Fruit fly (Drosophila melanogaster) whole organism, embryonic: Measurements from ENCODE around the gene CG32373.
A peak's percentile ranks its signal among the peaks of the same experiment; 100 is the strongest.

ENCODE experiments used
- Ada2b ChIP-seq: fragments of 200-800 bp; sonication (Bioruptor generic); IDR thresholded peaks from 2 replicates; pipeline ENCODE4 v1.3.6; 2022; ENCODE audit warnings: missing biosample characterization, missing genetic modification characterization
- Aef1 ChIP-seq: fragments of 200-800 bp; sonication (Bioruptor generic); IDR thresholded peaks from 3 replicates; pipeline ENCODE4 v1.3.6; 2022; ENCODE audit warnings: missing biosample characterization, missing genetic modification characterization
- Asciz ChIP-seq: fragments of 200-800 bp; sonication (Bioruptor generic); optimal IDR thresholded peaks from 2 replicates; lab custom pipeline; 2017; ENCODE audit warnings: missing biosample characterization, mild to moderate bottlenecking, missing genetic modification characterization, missing genetic modification reagents
- Atf3 ChIP-seq: fragments of 200-800 bp; sonication (Bioruptor generic); optimal IDR thresholded peaks from 3 replicates; lab custom pipeline; 2016; ENCODE audit warnings: missing biosample characterization, missing genetic modification characterization
- C15 ChIP-seq: fragments of 200-800 bp; sonication (Bioruptor generic); IDR thresholded peaks from 3 replicates; pipeline ENCODE4 v1.3.6; 2022; ENCODE audit warnings: missing biosample characterization, missing genetic modification characterization
- CG11723 ChIP-seq: fragments of 200-800 bp; sonication (Bioruptor generic); optimal IDR thresholded peaks from 2 replicates; lab custom pipeline; 2017; ENCODE audit warnings: missing biosample characterization, mild to moderate bottlenecking, missing genetic modification characterization
- CG13894 ChIP-seq: fragments of 200-800 bp; sonication (Bioruptor generic); optimal IDR thresholded peaks from 3 replicates; lab custom pipeline; 2018; ENCODE audit warnings: missing biosample characterization, mild to moderate bottlenecking, missing genetic modification characterization, moderate library complexity
- CG14014 ChIP-seq: fragments of 200-800 bp; sonication (Bioruptor generic); IDR thresholded peaks from 2 replicates; pipeline ENCODE4 v1.3.6; 2022; ENCODE audit warnings: missing biosample characterization, missing genetic modification characterization
- CG14860 ChIP-seq: fragments of 200-800 bp; sonication (Bioruptor generic); IDR thresholded peaks from 3 replicates; pipeline ENCODE4 v1.3.6; 2022; ENCODE audit warnings: missing biosample characterization, missing genetic modification characterization; ENCODE audit not compliant: partially characterized antibody
- CG16815 ChIP-seq: fragments of 200-800 bp; sonication (Bioruptor generic); optimal IDR thresholded peaks from 3 replicates; lab custom pipeline; 2017; ENCODE audit warnings: missing biosample characterization, mild to moderate bottlenecking, missing genetic modification characterization
- CG1792 ChIP-seq: fragments of 200-800 bp; sonication (Bioruptor generic); optimal IDR thresholded peaks from 2 replicates; lab custom pipeline; 2016; ENCODE audit warnings: missing biosample characterization, missing genetic modification characterization
- CG4424 ChIP-seq: fragments of 200-800 bp; sonication (Bioruptor generic); optimal IDR thresholded peaks from 3 replicates; lab custom pipeline; 2016; ENCODE audit warnings: missing biosample characterization, missing genetic modification characterization
- CG4854 ChIP-seq: fragments of 200-800 bp; sonication (Bioruptor generic); optimal IDR thresholded peaks from 2 replicates; lab custom pipeline; 2016; ENCODE audit warnings: missing biosample characterization, missing genetic modification characterization, inconsistent platforms
- CG5180 ChIP-seq: fragments of 200-800 bp; sonication (Bioruptor generic); optimal IDR thresholded peaks from 3 replicates; lab custom pipeline; 2017; ENCODE audit warnings: missing biosample characterization, missing genetic modification characterization, mild to moderate bottlenecking, moderate library complexity, missing genetic modification reagents
- CG7987 ChIP-seq: fragments of 200-800 bp; sonication (Bioruptor generic); optimal IDR thresholded peaks from 2 replicates; lab custom pipeline; 2018; ENCODE audit warnings: missing biosample characterization, mild to moderate bottlenecking, missing genetic modification characterization, moderate library complexity
- CG8944 ChIP-seq: fragments of 200-800 bp; sonication (Bioruptor generic); optimal IDR thresholded peaks from 3 replicates; lab custom pipeline; 2016; ENCODE audit warnings: missing biosample characterization, missing genetic modification characterization
- CTCF ChIP-seq: fragments of 200-800 bp; sonication (Bioruptor generic); optimal IDR thresholded peaks from 2 replicates; lab custom pipeline; 2017; ENCODE audit warnings: missing biosample characterization, mild to moderate bottlenecking, missing genetic modification characterization, moderate library complexity
- CoRest ChIP-seq: fragments of 200-800 bp; sonication (Bioruptor generic); optimal IDR thresholded peaks from 3 replicates; lab custom pipeline; 2018; ENCODE audit warnings: missing biosample characterization, mild to moderate bottlenecking, missing genetic modification characterization, moderate library complexity
- Eip74EF ChIP-seq, 2 experiments: fragments of 200-800 bp in 1 of 2; fragments of >200 bp in 1 of 2; sonication (Bioruptor generic) in 1 of 2; optimal IDR thresholded peaks; 2 replicates each; lab custom pipeline; 2017 to 2019; ENCODE audit warnings: missing biosample characterization in 2 of 2, missing genetic modification characterization in 2 of 2, mild to moderate bottlenecking in 1 of 2, moderate library complexity in 1 of 2
- Ets97D ChIP-seq: fragments of 200-800 bp; sonication (Bioruptor generic); optimal IDR thresholded peaks from 3 replicates; lab custom pipeline; 2016; ENCODE audit warnings: missing biosample characterization, missing genetic modification characterization
- H15 ChIP-seq: fragments of 200-800 bp; sonication (Bioruptor generic); IDR thresholded peaks from 3 replicates; pipeline ENCODE4 v1.3.6; 2022; ENCODE audit warnings: missing biosample characterization, missing genetic modification characterization
- H2.0 ChIP-seq: fragments of 200-800 bp; sonication (Bioruptor generic); IDR thresholded peaks from 2 replicates; pipeline ENCODE4 v1.3.6; 2022; ENCODE audit warnings: missing biosample characterization, missing genetic modification characterization
- Hr3 ChIP-seq: fragments of 200-800 bp; sonication (Bioruptor generic); optimal IDR thresholded peaks from 3 replicates; lab custom pipeline; 2016; ENCODE audit warnings: missing biosample characterization, missing genetic modification characterization
- Jarid2 ChIP-seq: fragments of 200-800 bp; sonication (Bioruptor generic); optimal IDR thresholded peaks from 3 replicates; lab custom pipeline; 2017; ENCODE audit warnings: mild to moderate bottlenecking, missing biosample characterization, missing genetic modification reagents, missing genetic modification characterization
- MESR4 ChIP-seq: fragments of 200-800 bp; sonication (Bioruptor generic); optimal IDR thresholded peaks from 2 replicates; lab custom pipeline; 2018; ENCODE audit warnings: missing biosample characterization, mild to moderate bottlenecking, missing genetic modification characterization, moderate library complexity
- Meics ChIP-seq: fragments of 200-800 bp; sonication (Bioruptor generic); optimal IDR thresholded peaks from 2 replicates; lab custom pipeline; 2017; ENCODE audit warnings: missing biosample characterization, mild to moderate bottlenecking, missing genetic modification characterization
- Mrtf ChIP-seq: fragments of 200-800 bp; sonication (Bioruptor generic); IDR thresholded peaks from 3 replicates; pipeline ENCODE4 v1.3.6; 2022; ENCODE audit warnings: missing biosample characterization, missing genetic modification characterization
- NC2α ChIP-seq: fragments of 200-800 bp; sonication (Bioruptor generic); optimal IDR thresholded peaks from 2 replicates; lab custom pipeline; 2016; ENCODE audit warnings: missing biosample characterization, missing genetic modification characterization
- Nf-YB ChIP-seq: fragments of 200-800 bp; sonication (Bioruptor generic); optimal IDR thresholded peaks from 3 replicates; lab custom pipeline; 2019; ENCODE audit warnings: missing biosample characterization, mild to moderate bottlenecking, missing genetic modification characterization, moderate library complexity
- ap ChIP-seq: fragments of 200-800 bp; sonication (Bioruptor generic); IDR thresholded peaks from 2 replicates; pipeline ENCODE4 v1.3.6; 2022; ENCODE audit warnings: missing biosample characterization, missing genetic modification characterization
- cas ChIP-seq: fragments of 200-800 bp; sonication (Bioruptor generic); IDR thresholded peaks from 2 replicates; pipeline ENCODE4 v1.3.6; 2022; ENCODE audit warnings: missing biosample characterization, missing genetic modification characterization
- chm ChIP-seq: fragments of 200-800 bp; sonication (Bioruptor generic); IDR thresholded peaks from 2 replicates; pipeline ENCODE4 v1.3.6; 2022; ENCODE audit warnings: missing biosample characterization, missing genetic modification characterization
- chn ChIP-seq: fragments of 200-800 bp; sonication (Bioruptor generic); optimal IDR thresholded peaks from 2 replicates; lab custom pipeline; 2016; ENCODE audit warnings: missing biosample characterization, missing genetic modification characterization
- disco-r ChIP-seq: fragments of 200-800 bp; sonication (Bioruptor generic); optimal IDR thresholded peaks from 2 replicates; lab custom pipeline; 2016; ENCODE audit warnings: missing biosample characterization, missing genetic modification characterization
- dysf ChIP-seq: fragments of 200-800 bp; sonication (Bioruptor generic); IDR thresholded peaks from 3 replicates; pipeline ENCODE4 v1.3.6; 2022; ENCODE audit warnings: missing biosample characterization, missing genetic modification characterization
- eyg ChIP-seq: fragments of 200-800 bp; sonication (Bioruptor generic); optimal IDR thresholded peaks from 3 replicates; lab custom pipeline; 2016; ENCODE audit warnings: missing biosample characterization, missing genetic modification characterization
- fru ChIP-seq: fragments of >200 bp; optimal IDR thresholded peaks from 2 replicates; lab custom pipeline; 2017
- ftz-f1 ChIP-seq: fragments of 200-800 bp; sonication (Bioruptor generic); optimal IDR thresholded peaks from 2 replicates; lab custom pipeline; 2016; ENCODE audit warnings: missing biosample characterization, missing genetic modification characterization
- gfzf ChIP-seq: fragments of 200-800 bp; sonication (Bioruptor generic); optimal IDR thresholded peaks from 2 replicates; lab custom pipeline; 2016; ENCODE audit warnings: missing biosample characterization, mild to moderate bottlenecking, missing genetic modification characterization, moderate library complexity
- insv ChIP-seq, 2 experiments: fragments of 200-800 bp; sonication (Bioruptor generic); optimal IDR thresholded peaks; 3 replicates each; lab custom pipeline; 2016 to 2018; ENCODE audit warnings: missing biosample characterization in 2 of 2, missing genetic modification characterization in 2 of 2
- jumu ChIP-seq: fragments of 200-800 bp; sonication (Bioruptor generic); optimal IDR thresholded peaks from 3 replicates; lab custom pipeline; 2016; ENCODE audit warnings: missing biosample characterization, missing genetic modification characterization
- kni ChIP-seq: fragments of 200-800 bp; sonication (Bioruptor generic); optimal IDR thresholded peaks from 3 replicates; lab custom pipeline; 2017; ENCODE audit warnings: mild to moderate bottlenecking, missing biosample characterization, missing genetic modification reagents, missing genetic modification characterization
- lab ChIP-seq: fragments of 200-800 bp; sonication (Bioruptor generic); optimal IDR thresholded peaks from 3 replicates; lab custom pipeline; 2017; ENCODE audit warnings: missing biosample characterization, missing genetic modification characterization, mild to moderate bottlenecking, moderate library complexity, missing genetic modification reagents
- lola ChIP-seq, 3 experiments: fragments of >200 bp in 2 of 3; fragments of 200-800 bp in 1 of 3; sonication (Bioruptor generic) in 1 of 3; optimal IDR thresholded peaks; 2 replicates each; lab custom pipeline; 2017 to 2019; ENCODE audit warnings: missing biosample characterization in 3 of 3, missing genetic modification characterization in 3 of 3, mild to moderate bottlenecking in 1 of 3, moderate library complexity in 1 of 3
- luna ChIP-seq: fragments of 200-800 bp; sonication (Bioruptor generic); optimal IDR thresholded peaks from 2 replicates; lab custom pipeline; 2016; ENCODE audit warnings: missing biosample characterization, missing genetic modification characterization
- nom ChIP-seq: fragments of 200-800 bp; sonication (Bioruptor generic); optimal IDR thresholded peaks from 2 replicates; lab custom pipeline; 2017; ENCODE audit warnings: missing biosample characterization, missing genetic modification characterization, mild to moderate bottlenecking, moderate library complexity, missing genetic modification reagents
- oc ChIP-seq: fragments of 200-800 bp; sonication (Bioruptor generic); optimal IDR thresholded peaks from 2 replicates; lab custom pipeline; 2018; ENCODE audit warnings: missing biosample characterization, mild to moderate bottlenecking, missing genetic modification characterization, moderate library complexity
- odd ChIP-seq: fragments of 200-800 bp; sonication (Bioruptor generic); optimal IDR thresholded peaks from 2 replicates; lab custom pipeline; 2017; ENCODE audit warnings: missing biosample characterization, mild to moderate bottlenecking, missing genetic modification characterization
- org-1 ChIP-seq: fragments of 200-800 bp; sonication (Bioruptor generic); optimal IDR thresholded peaks from 2 replicates; lab custom pipeline; 2017; ENCODE audit warnings: missing biosample characterization, missing genetic modification characterization
- pzg ChIP-seq: fragments of 200-800 bp; sonication (Bioruptor generic); optimal IDR thresholded peaks from 3 replicates; lab custom pipeline; 2018; ENCODE audit warnings: missing biosample characterization, mild to moderate bottlenecking, missing genetic modification characterization, moderate library complexity
- stwl ChIP-seq: fragments of 200-800 bp; sonication (Bioruptor generic); optimal IDR thresholded peaks from 3 replicates; lab custom pipeline; 2018; ENCODE audit warnings: missing biosample characterization, mild to moderate bottlenecking, missing genetic modification characterization, moderate library complexity
- tgo ChIP-seq: fragments of 200-800 bp; sonication (Bioruptor generic); IDR thresholded peaks from 3 replicates; pipeline ENCODE4 v1.3.6; 2022; ENCODE audit warnings: missing biosample characterization, missing genetic modification characterization

Gene CG32373

dm6 chr3L:7614226-7614625 lies 36.1 kb upstream of the CG32373 start (continued):
- peak; percentile 47; the same call in 1 of the 3 replicates for TF ChIP-seq tgo (GFP tag; lab: Robert Waterston, UW)
- no peak for TF ChIP-seq MESR4 (GFP tag; lab: Kevin White, UChicago)
- TF ChIP-seq CoRest = peak; percentile 50
- no peak for TF ChIP-seq gfzf
- no peak for TF ChIP-seq Ets97D (GFP tag; lab: Kevin White, UChicago)
- TF ChIP-seq H2.0 (GFP tag; lab: Robert Waterston, UW) = peak; percentile 54; the same call in 1 of the 2 replicates
- no peak for TF ChIP-seq CTCF (GFP tag; lab: Kevin White, UChicago)
- TF ChIP-seq CG7987 = no peak
- TF ChIP-seq nom = peak; percentile 2
- no peak for TF ChIP-seq C15 (GFP tag; lab: Robert Waterston, UW)
- TF ChIP-seq Mrtf (GFP tag; lab: Robert Waterston, UW) = no peak
- TF ChIP-seq CG4854 (GFP tag; lab: Kevin White, UChicago) = no peak
- TF ChIP-seq dysf (GFP tag; lab: Robert Waterston, UW) = peak; percentile 60; the same call in 2 of the 3 replicates
- TF ChIP-seq org-1 (GFP tag; lab: Kevin White, UChicago) = no peak
- TF ChIP-seq CG8944 (GFP tag; lab: Kevin White, UChicago) = peak; percentile 2
- peak; percentile 36 for TF ChIP-seq CG4424 (GFP tag; lab: Kevin White, UChicago)
- peak; percentile 15 for TF ChIP-seq CG1792 (GFP tag; lab: Kevin White, UChicago)
- no peak for TF ChIP-seq chn
- TF ChIP-seq Hr3 (GFP tag; lab: Kevin White, UChicago) = peak; percentile 26
- TF ChIP-seq ftz-f1 (GFP tag; lab: Kevin White, UChicago) = no peak
- TF ChIP-seq lola (GFP tag; optimal IDR thresholded peaks at IDR 0.05; lab: Kevin White, UChicago) = peak in 1 of 3 experiments; percentile 27
- no peak for TF ChIP-seq Atf3 (GFP tag; lab: Kevin White, UChicago)
- TF ChIP-seq jumu (GFP tag; lab: Kevin White, UChicago) = peak; percentile 27
- no peak for TF ChIP-seq insv (GFP tag; optimal IDR thresholded peaks at IDR 0.05; lab: Kevin White, UChicago)
- peak; percentile 15; the same call in 1 of the 2 replicates for TF ChIP-seq ap
- no peak for TF ChIP-seq odd (GFP tag; lab: Kevin White, UChicago)
- no peak for TF ChIP-seq CG5180 (GFP tag; lab: Kevin White, UChicago)
- no peak for TF ChIP-seq disco-r
- TF ChIP-seq Nf-YB = no peak
- TF ChIP-seq CG14014 (GFP tag; lab: Robert Waterston, UW) = no peak
- TF ChIP-seq Jarid2 = no peak
- TF ChIP-seq Aef1 (GFP tag; lab: Robert Waterston, UW) = 0 out of 3 replicates have a peak, but pooled peaks have one; percentile 19
- no peak for TF ChIP-seq fru
- TF ChIP-seq CG14860 = no peak
- TF ChIP-seq cas (GFP tag; lab: Robert Waterston, UW) = no peak
- TF ChIP-seq luna (GFP tag; lab: Kevin White, UChicago) = no peak
- no peak for TF ChIP-seq stwl (tag; lab: Kevin White, UChicago)
- no peak for TF ChIP-seq pzg
- TF ChIP-seq chm (GFP tag; lab: Robert Waterston, UW) = no peak
- no peak for TF ChIP-seq CG11723 (GFP tag; lab: Kevin White, UChicago)
- TF ChIP-seq NC2α = no peak
- no peak for TF ChIP-seq CG13894 (tag; lab: Kevin White, UChicago)
- TF ChIP-seq H15 (GFP tag; lab: Robert Waterston, UW) = peak; percentile 52; the same call in 1 of the 3 replicates
- no peak for TF ChIP-seq Eip74EF (GFP tag; optimal IDR thresholded peaks at IDR 0.05; lab: Kevin White, UChicago)
- no peak for TF ChIP-seq kni
- peak; percentile 54 for TF ChIP-seq Ada2b (GFP tag; lab: Robert Waterston, UW)
- no peak for TF ChIP-seq Asciz (GFP tag; lab: Kevin White, UChicago)
- no peak for TF ChIP-seq eyg
- TF ChIP-seq oc = peak; percentile 13
- peak; percentile 12 for TF ChIP-seq CG16815 (GFP tag; lab: Kevin White, UChicago)
- peak; percentile 16 for TF ChIP-seq Meics
- TF ChIP-seq lab (GFP tag; lab: Kevin White, UChicago) = peak; percentile 45
